Fruit fly (Drosophila melanogaster) whole organism, embryonic: Measurements from ENCODE around the gene CG17264.

Source experiments
- B-H1 ChIP-seq: fragments of 200-800 bp; sonication (Bioruptor generic); IDR thresholded peaks from 3 replicates; pipeline ENCODE4 v1.3.6; 2022; ENCODE audit warnings: missing biosample characterization, missing genetic modification characterization
- Blimp-1 ChIP-seq: fragments of 200-800 bp; sonication (Bioruptor generic); optimal IDR thresholded peaks from 3 replicates; lab custom pipeline; 2018; ENCODE audit warnings: missing biosample characterization, missing genetic modification characterization, mild to moderate bottlenecking, moderate library complexity, missing genetic modification reagents
- CG11093 ChIP-seq: fragments of 200-800 bp; sonication (Bioruptor generic); IDR thresholded peaks from 3 replicates; pipeline ENCODE4 v1.3.6; 2022; ENCODE audit warnings: missing biosample characterization, missing genetic modification characterization
- CG12219 ChIP-seq: fragments of 200-800 bp; sonication (Bioruptor generic); optimal IDR thresholded peaks from 3 replicates; lab custom pipeline; 2018; ENCODE audit warnings: missing biosample characterization, mild to moderate bottlenecking, missing genetic modification characterization
- CG14441 ChIP-seq: fragments of 200-800 bp; sonication (Bioruptor generic); IDR thresholded peaks from 2 replicates; pipeline ENCODE4 v1.3.6; 2022; ENCODE audit warnings: missing biosample characterization, missing genetic modification characterization
- CG14667 ChIP-seq: fragments of 200-800 bp; sonication (Bioruptor generic); IDR thresholded peaks from 2 replicates; pipeline ENCODE4 v1.3.6; 2022; ENCODE audit warnings: missing biosample characterization, missing genetic modification characterization
- CG14965 ChIP-seq: fragments of 200-800 bp; sonication (Bioruptor generic); optimal IDR thresholded peaks from 2 replicates; lab custom pipeline; 2016; ENCODE audit warnings: missing biosample characterization, missing genetic modification characterization, borderline replicate concordance
- CG3838 ChIP-seq: fragments of 200-800 bp; sonication (Bioruptor generic); optimal IDR thresholded peaks from 3 replicates; lab custom pipeline; 2016; ENCODE audit warnings: missing biosample characterization, missing genetic modification characterization
- CG3847 ChIP-seq: fragments of 200-800 bp; sonication (Bioruptor generic); IDR thresholded peaks from 2 replicates; pipeline ENCODE4 v1.3.6; 2022; ENCODE audit warnings: missing biosample characterization, missing genetic modification characterization
- CG4328 ChIP-seq: fragments of 200-800 bp; sonication (Bioruptor generic); optimal IDR thresholded peaks from 3 replicates; lab custom pipeline; 2017; ENCODE audit warnings: missing biosample characterization, missing genetic modification reagents, missing genetic modification characterization
- CG4730 ChIP-seq: fragments of 200-800 bp; sonication (Bioruptor generic); IDR thresholded peaks from 2 replicates; pipeline ENCODE4 v1.3.6; 2022; ENCODE audit warnings: missing biosample characterization, missing genetic modification characterization
- CG8388 ChIP-seq: fragments of 200-800 bp; sonication (Bioruptor generic); optimal IDR thresholded peaks from 2 replicates; lab custom pipeline; 2019; ENCODE audit warnings: missing biosample characterization, mild to moderate bottlenecking, missing genetic modification characterization, moderate library complexity
- CG9797 ChIP-seq: fragments of 200-800 bp; sonication (Bioruptor generic); optimal IDR thresholded peaks from 3 replicates; lab custom pipeline; 2018; ENCODE audit warnings: missing biosample characterization, mild to moderate bottlenecking, missing genetic modification characterization
- CG9932 ChIP-seq: fragments of 200-800 bp; sonication (Bioruptor generic); IDR thresholded peaks from 2 replicates; pipeline ENCODE4 v1.3.6; 2022; ENCODE audit warnings: missing biosample characterization, missing genetic modification characterization
- Doc3 ChIP-seq: fragments of 200-800 bp; sonication (Bioruptor generic); IDR thresholded peaks from 3 replicates; pipeline ENCODE4 v1.3.6; 2022; ENCODE audit warnings: missing biosample characterization, missing genetic modification characterization; ENCODE audit not compliant: partially characterized antibody
- Elba2 ChIP-seq: fragments of 200-800 bp; sonication (Bioruptor generic); optimal IDR thresholded peaks from 3 replicates; lab custom pipeline; 2016; ENCODE audit warnings: missing biosample characterization, missing genetic modification characterization
- Ets65A ChIP-seq: fragments of 200-800 bp; sonication (Bioruptor generic); peaks from one replicate; lab custom pipeline; 2016; ENCODE audit warnings: missing biosample characterization, missing genetic modification characterization
- Fer2 ChIP-seq: fragments of 200-800 bp; sonication (Bioruptor generic); optimal IDR thresholded peaks from 2 replicates; lab custom pipeline; 2018; ENCODE audit warnings: missing biosample characterization, mild to moderate bottlenecking, missing genetic modification characterization, moderate library complexity
- Fer3 ChIP-seq: fragments of 200-800 bp; sonication (Bioruptor generic); optimal IDR thresholded peaks from 2 replicates; lab custom pipeline; 2018; ENCODE audit warnings: missing biosample characterization, mild to moderate bottlenecking, missing genetic modification characterization, moderate library complexity
- Hmr ChIP-seq: fragments of 200-800 bp; sonication (Bioruptor generic); optimal IDR thresholded peaks from 3 replicates; lab custom pipeline; 2017; ENCODE audit warnings: mild to moderate bottlenecking, missing biosample characterization, missing genetic modification reagents, missing genetic modification characterization
- Hr39 ChIP-seq: fragments of >200 bp; optimal IDR thresholded peaks from 2 replicates; lab custom pipeline; 2017
- Hr51 ChIP-seq, 2 experiments: fragments of 200-800 bp; sonication (Bioruptor generic); optimal IDR thresholded peaks; 2 replicates in 1 of 2; 3 replicates in 1 of 2; lab custom pipeline; 2016 to 2018; ENCODE audit warnings: missing biosample characterization in 2 of 2, missing genetic modification characterization in 2 of 2, mild to moderate bottlenecking in 1 of 2, moderate library complexity in 1 of 2
- Lim3 ChIP-seq: fragments of 200-800 bp; sonication (Bioruptor generic); IDR thresholded peaks from 2 replicates; pipeline ENCODE4 v1.3.6; 2022; ENCODE audit warnings: missing biosample characterization, missing genetic modification characterization
- Lpt ChIP-seq: fragments of >200 bp; optimal IDR thresholded peaks from 2 replicates; lab custom pipeline; 2018; ENCODE audit warnings: missing biosample characterization, missing genetic modification characterization
- NC2α ChIP-seq: fragments of 200-800 bp; sonication (Bioruptor generic); optimal IDR thresholded peaks from 2 replicates; lab custom pipeline; 2016; ENCODE audit warnings: missing biosample characterization, missing genetic modification characterization
- Oli ChIP-seq: fragments of 200-800 bp; sonication (Bioruptor generic); optimal IDR thresholded peaks from 2 replicates; lab custom pipeline; 2018; ENCODE audit warnings: missing biosample characterization, mild to moderate bottlenecking, missing genetic modification characterization, moderate library complexity
- Ssrp ChIP-seq: fragments of 200-800 bp; sonication (Bioruptor generic); optimal IDR thresholded peaks from 2 replicates; lab custom pipeline; 2018; ENCODE audit warnings: missing biosample characterization, mild to moderate bottlenecking, missing genetic modification characterization, moderate library complexity
- Taf1 ChIP-seq: fragments of 200-800 bp; sonication (Bioruptor generic); IDR thresholded peaks from 2 replicates; pipeline ENCODE4 v1.3.6; 2022; ENCODE audit warnings: missing biosample characterization, missing genetic modification characterization
- Vsx1 ChIP-seq: fragments of 200-800 bp; sonication (Bioruptor generic); optimal IDR thresholded peaks from 2 replicates; lab custom pipeline; 2017; ENCODE audit warnings: missing biosample characterization, mild to moderate bottlenecking, missing genetic modification characterization, missing genetic modification reagents
- ab ChIP-seq: fragments of 200-800 bp; sonication (Bioruptor generic); optimal IDR thresholded peaks from 2 replicates; lab custom pipeline; 2016; ENCODE audit warnings: missing biosample characterization, missing genetic modification characterization
- ac ChIP-seq: fragments of 200-800 bp; sonication (Bioruptor generic); optimal IDR thresholded peaks from 3 replicates; lab custom pipeline; 2017; ENCODE audit warnings: missing biosample characterization, mild to moderate bottlenecking, missing genetic modification characterization
- ato ChIP-seq: fragments of 200-800 bp; sonication (Bioruptor generic); IDR thresholded peaks from 2 replicates; pipeline ENCODE4 v1.3.6; 2022; ENCODE audit warnings: missing biosample characterization, missing genetic modification characterization; ENCODE audit not compliant: partially characterized antibody
- bigmax ChIP-seq: fragments of 200-800 bp; sonication (Bioruptor generic); optimal IDR thresholded peaks from 2 replicates; lab custom pipeline; 2018; ENCODE audit warnings: missing biosample characterization, mild to moderate bottlenecking, missing genetic modification characterization
- caup ChIP-seq: fragments of 200-800 bp; sonication (Bioruptor generic); optimal IDR thresholded peaks from 3 replicates; lab custom pipeline; 2017; ENCODE audit warnings: missing biosample characterization, mild to moderate bottlenecking, missing genetic modification characterization, moderate library complexity; ENCODE audit not compliant: severe bottlenecking
- fd96Cb ChIP-seq: fragments of 200-800 bp; sonication (Bioruptor generic); optimal IDR thresholded peaks from 2 replicates; lab custom pipeline; 2018; ENCODE audit warnings: missing biosample characterization, mild to moderate bottlenecking, missing genetic modification characterization, moderate library complexity
- ind ChIP-seq: fragments of 200-800 bp; sonication (Bioruptor generic); optimal IDR thresholded peaks from 3 replicates; lab custom pipeline; 2016; ENCODE audit warnings: missing biosample characterization, missing genetic modification characterization
- lov ChIP-seq, 2 experiments: fragments of 200-800 bp in 1 of 2; fragments of >200 bp in 1 of 2; sonication (Bioruptor generic) in 1 of 2; IDR thresholded peaks in 1 of 2; optimal IDR thresholded peaks in 1 of 2; 2 replicates in 1 of 2; 3 replicates in 1 of 2; pipeline versions ENCODE4 v1.3.6 to Lab custom; 2017 to 2022; ENCODE audit warnings: missing biosample characterization in 1 of 2, missing genetic modification characterization in 1 of 2
- nau ChIP-seq: fragments of 200-800 bp; sonication (Bioruptor generic); optimal IDR thresholded peaks from 3 replicates; lab custom pipeline; 2017; ENCODE audit warnings: missing biosample characterization, mild to moderate bottlenecking, missing genetic modification characterization, missing genetic modification reagents
- nerfin-1 ChIP-seq: fragments of 200-800 bp; sonication (Bioruptor generic); optimal IDR thresholded peaks from 3 replicates; lab custom pipeline; 2019; ENCODE audit warnings: missing biosample characterization, mild to moderate bottlenecking, missing genetic modification characterization, moderate library complexity
- repo ChIP-seq: fragments of 200-800 bp; sonication (Bioruptor generic); optimal IDR thresholded peaks from 2 replicates; lab custom pipeline; 2016; ENCODE audit warnings: missing biosample characterization, missing genetic modification characterization
- sens ChIP-seq: fragments of 200-800 bp; sonication (Bioruptor generic); peaks from one replicate; lab custom pipeline; 2016; ENCODE audit warnings: missing biosample characterization, missing genetic modification characterization
- sna ChIP-seq: fragments of 200-800 bp; sonication (Bioruptor generic); IDR thresholded peaks from 2 replicates; pipeline ENCODE4 v1.3.6; 2022; ENCODE audit warnings: missing biosample characterization, missing genetic modification characterization; ENCODE audit not compliant: partially characterized antibody
- stc ChIP-seq: fragments of 200-800 bp; sonication (Bioruptor generic); IDR thresholded peaks from 2 replicates; pipeline ENCODE4 v1.3.6; 2022; ENCODE audit warnings: missing biosample characterization, missing genetic modification characterization
- tio ChIP-seq: fragments of 200-800 bp; sonication (Bioruptor generic); optimal IDR thresholded peaks from 2 replicates; lab custom pipeline; 2017; ENCODE audit warnings: missing biosample characterization, missing genetic modification characterization, inconsistent platforms
- tna ChIP-seq: fragments of 200-800 bp; sonication (Bioruptor generic); IDR thresholded peaks from 2 replicates; pipeline ENCODE4 v1.3.6; 2022; ENCODE audit warnings: missing biosample characterization, missing genetic modification characterization; ENCODE audit not compliant: partially characterized antibody
- tup ChIP-seq: fragments of 200-800 bp; sonication (Bioruptor generic); optimal IDR thresholded peaks from 2 replicates; lab custom pipeline; 2016; ENCODE audit warnings: missing biosample characterization, mild to moderate bottlenecking, missing genetic modification characterization, moderate library complexity
- vnd ChIP-seq: fragments of 200-800 bp; sonication (Bioruptor generic); IDR thresholded peaks from 3 replicates; pipeline ENCODE4 v1.3.6; 2022; ENCODE audit warnings: missing biosample characterization, missing genetic modification characterization; ENCODE audit not compliant: partially characterized antibody
- yki ChIP-seq: fragments of >200 bp; optimal IDR thresholded peaks from 3 replicates; lab custom pipeline; 2018
- zfh2 ChIP-seq: fragments of 200-800 bp; sonication (Bioruptor generic); optimal IDR thresholded peaks from 2 replicates; lab custom pipeline; 2016; ENCODE audit warnings: missing biosample characterization, missing genetic modification characterization

Gene CG17264

DNA sequence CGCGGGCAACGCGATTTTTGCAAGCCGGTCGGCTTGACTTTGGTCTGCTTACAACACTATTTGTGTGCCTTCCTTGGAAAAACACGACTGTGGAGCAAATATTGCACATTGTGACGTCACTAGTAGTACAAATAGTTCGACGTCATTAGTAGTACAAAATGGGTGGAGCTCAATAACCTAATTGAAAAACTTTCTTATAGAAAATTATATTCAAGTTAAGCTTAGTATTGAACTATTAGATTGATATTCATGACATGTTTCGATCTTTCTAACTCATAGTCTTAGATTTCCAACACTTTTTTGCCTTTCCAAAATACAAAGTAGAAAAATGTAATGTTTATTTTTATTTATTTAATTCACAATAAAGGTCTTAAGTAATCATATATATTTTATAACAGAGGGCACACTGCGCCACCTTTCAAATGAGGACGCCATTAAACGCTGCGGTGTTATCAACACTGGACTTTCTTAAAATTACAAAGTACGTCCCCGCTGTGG is 45.8 kb upstream of the CG17264 start, which contains the start of the genes Rrp1 and gammaTub23C (continued):
- TF ChIP-seq nerfin-1 (tag; lab: Kevin White, UChicago) (peak; percentile 89), tna (GFP tag; lab: Robert Waterston, UW) (no peak), yki (lab: Kevin White, UChicago) (no peak), CG14965 (GFP tag; lab: Kevin White, UChicago) (no peak), CG9797 (GFP tag; lab: Kevin White, UChicago) (peak; percentile 42), CG11093 (peak; percentile 88; the same call in 2 of the 3 replicates), sens (GFP tag; lab: Kevin White, UChicago) (peak; percentile 96), stc (GFP tag; lab: Robert Waterston, UW) (peak; percentile 42; the same call in 1 of the 2 replicates), lov (optimal IDR thresholded peaks at IDR 0.05; lab: Kevin White, UChicago) (no peak), lov (GFP tag; IDR thresholded peaks at IDR 0.05; lab: Robert Waterston, UW) (peak; percentile 47; the same call in 1 of the 3 replicates), CG4730 (peak; percentile 73), zfh2 (GFP tag; lab: Kevin White, UChicago) (peak; percentile 78), ab (peak; percentile 48), sna (GFP tag; lab: Robert Waterston, UW) (no peak), Oli (tag; lab: Kevin White, UChicago) (peak; percentile 93), Lpt (no peak), CG3838 (GFP tag; lab: Kevin White, UChicago) (peak; percentile 72), CG8388 (GFP tag; lab: Kevin White, UChicago) (peak; percentile 89), CG9932 (GFP tag; lab: Robert Waterston, UW) (peak; percentile 85; the same call in 1 of the 2 replicates), Vsx1 (GFP tag; lab: Kevin White, UChicago) (no peak), Lim3 (GFP tag; lab: Robert Waterston, UW) (peak; percentile 68; the same call in 1 of the 2 replicates), caup (GFP tag; lab: Kevin White, UChicago) (peak; percentile 87), NC2α (GFP tag; lab: Kevin White, UChicago) (no peak), Hr51 (GFP tag; optimal IDR thresholded peaks at IDR 0.05; lab: Kevin White, UChicago) (peak; percentile 85 to 91), vnd (GFP tag; lab: Robert Waterston, UW) (no peak), Fer3 (peak; percentile 78), Fer2 (tag; lab: Kevin White, UChicago) (peak; percentile 80), Hmr (peak; percentile 91), Ssrp (peak; percentile 92), tup (GFP tag; lab: Kevin White, UChicago) (peak; percentile 69), Elba2 (GFP tag; lab: Kevin White, UChicago) (peak; percentile 36), nau (GFP tag; lab: Kevin White, UChicago) (no peak), fd96Cb (tag; lab: Kevin White, UChicago) (peak; percentile 90), ac (GFP tag; lab: Kevin White, UChicago) (peak; percentile 43), CG3847 (GFP tag; lab: Robert Waterston, UW) (peak; percentile 89), Doc3 (GFP tag; lab: Robert Waterston, UW) (no peak), ato (GFP tag; lab: Robert Waterston, UW) (no peak), CG14441 (peak; percentile 81), tio (GFP tag; lab: Kevin White, UChicago) (peak; percentile 98), ind (GFP tag; lab: Kevin White, UChicago) (peak; percentile 93), Ets65A (GFP tag; lab: Kevin White, UChicago) (peak; percentile 95), CG14667 (peak; percentile 72), Blimp-1 (peak; percentile 80), B-H1 (GFP tag; lab: Robert Waterston, UW) (peak; percentile 82), repo (no peak), CG12219 (GFP tag; lab: Kevin White, UChicago) (peak; percentile 69), Hr39 (lab: Kevin White, UChicago) (no peak), CG4328 (GFP tag; lab: Kevin White, UChicago) (peak; percentile 84), Taf1 (GFP tag; lab: Robert Waterston, UW) (peak; percentile 42; the same call in 1 of the 2 replicates), bigmax (GFP tag; lab: Kevin White, UChicago) (no peak)
